Worm (Caenorhabditis elegans) whole organism, L4 larva: ENCODE measurements around the gene hpo-29.
A peak's percentile ranks its signal among the peaks of the same experiment; 100 is the strongest.

ENCODE experiments used
- F26F4.8 ChIP-seq: fragments of 200-800 bp; sonication (Bioruptor generic); conservative IDR thresholded peaks from 2 replicates; pipeline ENCODE4 v1.3.6; 2022; ENCODE audit warnings: missing genetic modification characterization, missing compliant biosample characterization
- F44E2.7 ChIP-seq: fragments of 200-800 bp; sonication (Bioruptor generic); IDR thresholded peaks from 2 replicates; pipeline ENCODE4 v2.1.2; 2022; ENCODE audit warnings: missing genetic modification characterization, missing compliant biosample characterization
- Y105C5A.15 ChIP-seq: fragments of 200-800 bp; sonication (Bioruptor generic); IDR thresholded peaks from 2 replicates; pipeline ENCODE4 v1.3.6; 2022; ENCODE audit warnings: missing genetic modification characterization, missing compliant biosample characterization
- Y5F2A.4 ChIP-seq: fragments of 200-800 bp; sonication (Bioruptor generic); optimal IDR thresholded peaks from 2 replicates; lab custom pipeline; 2018; ENCODE audit warnings: mild to moderate bottlenecking, missing genetic modification characterization, missing compliant biosample characterization
- arid-1 ChIP-seq: fragments of 200-800 bp; sonication (Bioruptor generic); conservative IDR thresholded peaks from 2 replicates; pipeline ENCODE4 v1.3.6; 2022; ENCODE audit warnings: missing genetic modification reagents, missing genetic modification characterization, missing compliant biosample characterization
- daf-16 ChIP-seq, 3 experiments: sonication (generic microtip); optimal IDR thresholded peaks; 2 replicates each; lab custom pipeline; 2016 to 2017; ENCODE audit warnings: missing genetic modification characterization in 3 of 3, missing genetic modification reagents in 3 of 3, mild to moderate bottlenecking in 2 of 3, missing compliant biosample characterization in 2 of 3, missing biosample characterization in 1 of 3, moderate library complexity in 1 of 3
- dmd-6 ChIP-seq: fragments of 200-800 bp; sonication (Bioruptor generic); IDR thresholded peaks from 2 replicates; pipeline ENCODE4 v1.3.6; 2022; ENCODE audit warnings: missing genetic modification reagents, missing genetic modification characterization, missing compliant biosample characterization
- dmd-8 ChIP-seq: fragments of 200-800 bp; sonication (Bioruptor generic); IDR thresholded peaks from 2 replicates; pipeline ENCODE4 v1.3.6; 2022; ENCODE audit warnings: missing genetic modification characterization, missing compliant biosample characterization
- dmd-9 ChIP-seq: fragments of 200-800 bp; sonication (Bioruptor generic); IDR thresholded peaks from 2 replicates; pipeline ENCODE4 v1.3.6; 2022; ENCODE audit warnings: missing genetic modification reagents, missing genetic modification characterization, missing compliant biosample characterization
- dve-1 ChIP-seq: sonication (generic microtip); optimal IDR thresholded peaks from 2 replicates; lab custom pipeline; 2017; ENCODE audit warnings: antibody characterized with exemption, mild to moderate bottlenecking, missing genetic modification characterization, missing compliant biosample characterization; ENCODE audit not compliant: insufficient read depth
- hlh-11 ChIP-seq: fragments of 200-800 bp; sonication (Bioruptor generic); optimal IDR thresholded peaks from 2 replicates; lab custom pipeline; 2018; ENCODE audit warnings: mild to moderate bottlenecking, missing genetic modification characterization, missing compliant biosample characterization
- hmg-1.1 ChIP-seq: fragments of 200-800 bp; sonication (Bioruptor generic); IDR thresholded peaks from 2 replicates; pipeline ENCODE4 v1.3.6; 2022; ENCODE audit warnings: missing genetic modification reagents, missing genetic modification characterization, missing compliant biosample characterization
- lim-7 ChIP-seq: fragments of 200-800 bp; sonication (Bioruptor generic); IDR thresholded peaks from 2 replicates; pipeline ENCODE4 v1.3.6; 2022; ENCODE audit warnings: missing genetic modification characterization, missing compliant biosample characterization
- lin-38 ChIP-seq: fragments of 200-800 bp; sonication (Bioruptor generic); IDR thresholded peaks from 2 replicates; pipeline ENCODE4 v1.3.6; 2022; ENCODE audit warnings: missing genetic modification reagents, missing genetic modification characterization, missing compliant biosample characterization
- mdt-29 ChIP-seq: fragments of 200-800 bp; sonication (Bioruptor generic); IDR thresholded peaks from 2 replicates; pipeline ENCODE4 v1.3.6; 2022; ENCODE audit warnings: missing genetic modification reagents, missing genetic modification characterization, missing compliant biosample characterization
- nhr-28 ChIP-seq: fragments of 150-350 bp; optimal IDR thresholded peaks from 2 replicates; lab custom pipeline; 2014; ENCODE audit warnings: missing biosample characterization, missing genetic modification characterization
- nhr-48 ChIP-seq: sonication (generic microtip); optimal IDR thresholded peaks from 2 replicates; lab custom pipeline; 2016; ENCODE audit warnings: mild to moderate bottlenecking, missing genetic modification characterization, missing compliant biosample characterization
- php-3 ChIP-seq: fragments of 200-800 bp; sonication (Bioruptor generic); IDR thresholded peaks from 2 replicates; pipeline ENCODE4 v1.3.6; 2022; ENCODE audit warnings: missing genetic modification reagents, missing genetic modification characterization, missing compliant biosample characterization
- pqm-1 ChIP-seq: sonication (generic microtip); optimal IDR thresholded peaks from 2 replicates; lab custom pipeline; 2017; ENCODE audit warnings: missing biosample characterization, missing genetic modification characterization
- rbr-2 ChIP-seq: sonication (generic microtip); optimal IDR thresholded peaks from 2 replicates; lab custom pipeline; 2016; ENCODE audit warnings: missing genotype, missing genetic modification characterization, missing compliant biosample characterization
- set-16 ChIP-seq: fragments of 200-800 bp; sonication (Bioruptor generic); IDR thresholded peaks from 2 replicates; pipeline ENCODE4 v1.3.6; 2022; ENCODE audit warnings: missing genetic modification reagents, missing genetic modification characterization, missing compliant biosample characterization
- tra-1 ChIP-seq: fragments of 200-800 bp; sonication (Bioruptor generic); IDR thresholded peaks from 2 replicates; pipeline ENCODE4 v1.3.6; 2022; ENCODE audit warnings: missing genetic modification reagents, missing genetic modification characterization, missing compliant biosample characterization
- vab-7 ChIP-seq: fragments of 200-800 bp; sonication (Bioruptor generic); IDR thresholded peaks from 2 replicates; pipeline ENCODE4 v1.3.6; 2022; ENCODE audit warnings: missing genetic modification reagents, missing genetic modification characterization, missing compliant biosample characterization
- zip-11 ChIP-seq: fragments of 200-800 bp; sonication (Bioruptor generic); IDR thresholded peaks from 2 replicates; pipeline ENCODE4 v1.3.6; 2022; ENCODE audit warnings: missing genetic modification characterization, missing compliant biosample characterization

Gene hpo-29

DNA sequence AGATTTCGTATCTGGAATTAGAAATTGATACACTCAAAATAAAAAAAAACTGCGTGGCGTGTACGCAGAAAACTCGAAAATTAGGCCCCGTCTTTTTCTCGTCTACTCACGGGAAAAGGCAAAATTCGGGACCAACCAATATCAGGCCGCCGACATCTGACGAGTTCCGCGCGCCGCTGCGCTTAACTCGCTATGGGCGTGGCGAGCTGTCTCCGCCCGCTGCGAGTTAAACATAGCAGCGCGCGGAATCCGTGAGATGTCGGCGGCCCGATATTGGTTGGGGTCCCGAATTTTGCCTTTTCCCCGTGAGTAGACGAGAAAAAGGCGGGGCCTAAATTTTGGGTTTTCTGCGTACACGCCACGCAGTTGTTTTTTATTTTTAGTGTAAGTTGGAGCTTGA lies 62.2 kb downstream of the hpo-29 start:
- TF ChIP-seq php-3 (peak; percentile 51; the same call in 1 of the 2 replicates), set-16 (GFP tag; lab: Robert Waterston, UW) (peak; percentile 75)
- TF ChIP-seq, all 104 proteins: peak for 2; not testable (repeated sequence) for 102

ce11 chrIII:298456-298855 lies 62.8 kb downstream of the hpo-29 start, which contains the start of gene ads-1:
ads-1 (minus strand) TSS chrIII:298556.
- TF ChIP-seq dmd-9 (GFP tag; lab: Robert Waterston, UW) (no peak), dmd-6 (GFP tag; lab: Robert Waterston, UW) (peak; percentile 6; the same call in 1 of the 2 replicates)

DNA sequence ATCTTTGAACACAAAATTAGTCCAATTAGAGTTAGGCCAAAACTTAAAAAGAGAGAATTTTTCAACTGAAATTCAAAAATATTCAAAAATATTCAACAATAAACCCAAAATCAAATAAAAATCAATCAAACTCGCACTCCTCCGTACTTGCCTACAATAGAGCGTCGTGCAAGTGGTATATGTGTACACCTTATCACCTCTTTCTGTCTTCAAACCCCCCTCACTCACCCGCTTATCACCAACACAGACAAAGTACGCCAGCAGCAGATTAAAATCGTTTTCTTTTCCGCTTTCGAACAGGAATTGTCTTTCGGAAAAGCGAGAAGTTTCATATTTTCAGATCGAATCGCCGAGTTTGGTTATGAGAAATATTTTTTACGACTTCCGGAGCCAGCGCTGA lies 63.6 kb downstream of the hpo-29 start:
- TF ChIP-seq dve-1 (peak; percentile 44), hlh-11 (tag; lab: Kevin White, UChicago) (peak; percentile 17), pqm-1 (tag; lab: Kevin White, UChicago) (peak; percentile 72), Y5F2A.4 (GFP tag; lab: Kevin White, UChicago) (no peak), dmd-6 (GFP tag; lab: Robert Waterston, UW) (peak; percentile 15; the same call in 1 of the 2 replicates), rbr-2 (no peak), daf-16 (GFP tag; optimal IDR thresholded peaks at IDR 0.05; lab: Kevin White, UChicago) (no peak), daf-16 (tag; optimal IDR thresholded peaks at IDR 0.05; lab: Kevin White, UChicago) (peak; percentile 32), nhr-48 (no peak), nhr-28 (tag; lab: Kevin White, UChicago) (peak; percentile 70), lim-7 (GFP tag; lab: Robert Waterston, UW) (no peak)

DNA sequence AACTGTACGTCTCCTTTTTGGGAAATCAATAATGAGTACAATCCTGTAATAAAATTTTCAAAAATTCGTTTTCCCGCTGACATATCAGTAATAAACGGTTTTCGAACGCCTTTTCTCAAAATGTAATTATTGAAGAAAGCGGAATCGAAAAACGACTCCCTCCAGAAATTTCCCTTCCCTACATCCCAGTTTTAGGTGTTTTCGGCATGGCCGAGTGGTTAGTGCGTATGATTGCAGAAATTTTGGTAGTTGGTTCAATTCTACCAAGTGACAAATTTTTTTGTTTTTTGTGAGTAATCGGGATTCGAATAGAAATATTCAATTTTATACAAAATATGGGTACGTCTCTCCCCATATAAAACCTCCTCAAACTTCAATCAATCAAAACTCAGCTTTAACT lies 66.9 kb downstream of the hpo-29 start:
- TF ChIP-seq F44E2.7 (GFP tag; lab: Robert Waterston, UW) (peak; percentile 68; the same call in 1 of the 2 replicates), arid-1 (GFP tag; lab: Robert Waterston, UW) (peak; percentile 79; the same call in 1 of the 2 replicates), mdt-29 (GFP tag; lab: Robert Waterston, UW) (0 out of 2 replicates have a peak, but pooled peaks have one; percentile 8), zip-11 (0 out of 2 replicates have a peak, but pooled peaks have one; percentile 39), hmg-1.1 (GFP tag; lab: Robert Waterston, UW) (0 out of 2 replicates have a peak, but pooled peaks have one; percentile 32), vab-7 (GFP tag; lab: Robert Waterston, UW) (0 out of 2 replicates have a peak, but pooled peaks have one; percentile 36), tra-1 (GFP tag; lab: Robert Waterston, UW) (0 out of 2 replicates have a peak, but pooled peaks have one; percentile 23), dmd-8 (GFP tag; lab: Robert Waterston, UW) (peak; percentile 74; the same call in 1 of the 2 replicates), Y105C5A.15 (0 out of 2 replicates have a peak, but pooled peaks have one; percentile 10), F26F4.8 (GFP tag; lab: Robert Waterston, UW) (0 out of 2 replicates have a peak, but pooled peaks have one; percentile 50), dmd-9 (GFP tag; lab: Robert Waterston, UW) (0 out of 2 replicates have a peak, but pooled peaks have one; percentile 46), lin-38 (peak; percentile 57)
